Fruit fly (Drosophila melanogaster) whole organism, embryonic: ENCODE results near the gene CG14817.

Source experiments
- Atf6 ChIP-seq: fragments of 200-800 bp; sonication (Bioruptor generic); IDR thresholded peaks from 2 replicates; pipeline ENCODE4 v1.3.6; 2022; ENCODE audit warnings: missing biosample characterization, missing genetic modification characterization
- CG10321 ChIP-seq: fragments of 200-800 bp; sonication (Bioruptor generic); IDR thresholded peaks from 2 replicates; pipeline ENCODE4 v1.3.6; 2022; ENCODE audit warnings: missing biosample characterization, missing genetic modification characterization
- CG12236 ChIP-seq: fragments of 200-800 bp; sonication (Bioruptor generic); optimal IDR thresholded peaks from 2 replicates; lab custom pipeline; 2016; ENCODE audit warnings: missing biosample characterization, missing genetic modification characterization
- CG12769 ChIP-seq: fragments of 200-800 bp; sonication (Bioruptor generic); optimal IDR thresholded peaks from 2 replicates; lab custom pipeline; 2019; ENCODE audit warnings: missing biosample characterization, mild to moderate bottlenecking, missing genetic modification characterization, moderate library complexity
- CG13296 ChIP-seq: fragments of 200-800 bp; sonication (Bioruptor generic); optimal IDR thresholded peaks from 3 replicates; lab custom pipeline; 2018; ENCODE audit warnings: missing biosample characterization, mild to moderate bottlenecking, missing genetic modification characterization
- CG18619 ChIP-seq: fragments of 200-800 bp; sonication (Bioruptor generic); optimal IDR thresholded peaks from 3 replicates; lab custom pipeline; 2017; ENCODE audit warnings: missing biosample characterization, mild to moderate bottlenecking, missing genetic modification characterization
- CG2116 ChIP-seq: fragments of 200-800 bp; sonication (Bioruptor generic); optimal IDR thresholded peaks from 3 replicates; lab custom pipeline; 2018; ENCODE audit warnings: missing biosample characterization, mild to moderate bottlenecking, missing genetic modification characterization
- CG34224 ChIP-seq: fragments of 200-800 bp; sonication (Bioruptor generic); IDR thresholded peaks from 3 replicates; pipeline ENCODE4 v1.3.6; 2022; ENCODE audit warnings: missing biosample characterization, missing genetic modification characterization; ENCODE audit not compliant: partially characterized antibody
- CG8765 ChIP-seq: fragments of 200-800 bp; sonication (Bioruptor generic); IDR thresholded peaks from 2 replicates; pipeline ENCODE4 v1.3.6; 2022; ENCODE audit warnings: missing biosample characterization, missing genetic modification characterization
- Dfd ChIP-seq, 2 experiments: fragments of >200 bp; optimal IDR thresholded peaks; 2 replicates each; lab custom pipeline; 2017; ENCODE audit warnings: missing biosample characterization in 2 of 2, missing genetic modification characterization in 2 of 2
- E2f2 ChIP-seq: fragments of 200-800 bp; sonication (Bioruptor generic); IDR thresholded peaks from 2 replicates; pipeline ENCODE4 v1.3.6; 2022; ENCODE audit warnings: missing biosample characterization, missing genetic modification characterization
- ERR ChIP-seq: fragments of 200-800 bp; sonication (Bioruptor generic); optimal IDR thresholded peaks from 2 replicates; lab custom pipeline; 2016; ENCODE audit warnings: missing biosample characterization, missing genetic modification characterization
- Ets97D ChIP-seq: fragments of 200-800 bp; sonication (Bioruptor generic); optimal IDR thresholded peaks from 3 replicates; lab custom pipeline; 2016; ENCODE audit warnings: missing biosample characterization, missing genetic modification characterization
- Gsc ChIP-seq: fragments of 200-800 bp; sonication (Bioruptor generic); IDR thresholded peaks from 2 replicates; pipeline ENCODE4 v1.3.6; 2022; ENCODE audit warnings: missing biosample characterization, missing genetic modification characterization
- HLH4C ChIP-seq: fragments of 200-800 bp; sonication (Bioruptor generic); IDR thresholded peaks from 3 replicates; pipeline ENCODE4 v1.3.6; 2022; ENCODE audit warnings: missing biosample characterization, missing genetic modification characterization; ENCODE audit not compliant: partially characterized antibody
- Hr3 ChIP-seq: fragments of 200-800 bp; sonication (Bioruptor generic); optimal IDR thresholded peaks from 3 replicates; lab custom pipeline; 2016; ENCODE audit warnings: missing biosample characterization, missing genetic modification characterization
- Lhr ChIP-seq: fragments of 200-800 bp; sonication (Bioruptor generic); optimal IDR thresholded peaks from 3 replicates; lab custom pipeline; 2017; ENCODE audit warnings: mild to moderate bottlenecking, missing biosample characterization, missing genetic modification reagents, missing genetic modification characterization
- Med ChIP-seq: fragments of 200-800 bp; sonication (Bioruptor generic); peaks from one replicate; lab custom pipeline; 2016; ENCODE audit warnings: missing biosample characterization, missing genetic modification characterization, mild to moderate bottlenecking, inconsistent platforms, moderate library complexity
- Myb ChIP-seq: fragments of 200-800 bp; sonication (Bioruptor generic); optimal IDR thresholded peaks from 2 replicates; lab custom pipeline; 2016; ENCODE audit warnings: missing biosample characterization, missing genetic modification characterization
- Oli ChIP-seq: fragments of 200-800 bp; sonication (Bioruptor generic); optimal IDR thresholded peaks from 2 replicates; lab custom pipeline; 2018; ENCODE audit warnings: missing biosample characterization, mild to moderate bottlenecking, missing genetic modification characterization, moderate library complexity
- Sin3A ChIP-seq: fragments of >200 bp; optimal IDR thresholded peaks from 2 replicates; lab custom pipeline; 2018
- Spps ChIP-seq: fragments of 200-800 bp; sonication (Bioruptor generic); optimal IDR thresholded peaks from 2 replicates; lab custom pipeline; 2018; ENCODE audit warnings: missing biosample characterization, mild to moderate bottlenecking, missing genetic modification characterization
- Sry-δ ChIP-seq: fragments of 200-800 bp; sonication (Bioruptor generic); optimal IDR thresholded peaks from 2 replicates; lab custom pipeline; 2016; ENCODE audit warnings: missing biosample characterization, missing genetic modification characterization
- Vsx1 ChIP-seq: fragments of 200-800 bp; sonication (Bioruptor generic); optimal IDR thresholded peaks from 2 replicates; lab custom pipeline; 2017; ENCODE audit warnings: missing biosample characterization, mild to moderate bottlenecking, missing genetic modification characterization, missing genetic modification reagents
- ase ChIP-seq: fragments of 200-800 bp; sonication (Bioruptor generic); IDR thresholded peaks from 3 replicates; pipeline ENCODE4 v1.3.6; 2022; ENCODE audit warnings: missing biosample characterization, missing genetic modification characterization
- ash1 ChIP-seq: fragments of 200-800 bp; sonication (Bioruptor generic); optimal IDR thresholded peaks from 2 replicates; lab custom pipeline; 2018; ENCODE audit warnings: missing biosample characterization, mild to moderate bottlenecking, missing genetic modification characterization
- bowl ChIP-seq: fragments of 200-800 bp; sonication (Bioruptor generic); IDR thresholded peaks from 2 replicates; pipeline ENCODE4 v1.3.6; 2022; ENCODE audit warnings: missing biosample characterization, missing genetic modification characterization
- cato ChIP-seq: fragments of 200-800 bp; sonication (Bioruptor generic); optimal IDR thresholded peaks from 2 replicates; lab custom pipeline; 2016; ENCODE audit warnings: missing biosample characterization, missing genetic modification characterization, borderline replicate concordance
- croc ChIP-seq: fragments of 200-800 bp; sonication (Bioruptor generic); conservative IDR thresholded peaks from 3 replicates; pipeline ENCODE4 v1.3.6; 2022; ENCODE audit warnings: missing biosample characterization, missing genetic modification characterization
- dm ChIP-seq: fragments of 200-800 bp; sonication (Bioruptor generic); optimal IDR thresholded peaks from 3 replicates; lab custom pipeline; 2016; ENCODE audit warnings: missing biosample characterization, missing genetic modification characterization
- en ChIP-seq: fragments of 200-800 bp; sonication (Bioruptor generic); optimal IDR thresholded peaks from 2 replicates; lab custom pipeline; 2016; ENCODE audit warnings: missing biosample characterization, missing genetic modification characterization
- gcm2 ChIP-seq: fragments of 200-800 bp; sonication (Bioruptor generic); optimal IDR thresholded peaks from 2 replicates; lab custom pipeline; 2016; ENCODE audit warnings: missing biosample characterization, missing genetic modification characterization
- kni ChIP-seq: fragments of 200-800 bp; sonication (Bioruptor generic); optimal IDR thresholded peaks from 3 replicates; lab custom pipeline; 2017; ENCODE audit warnings: mild to moderate bottlenecking, missing biosample characterization, missing genetic modification reagents, missing genetic modification characterization
- lbe ChIP-seq: fragments of 200-800 bp; sonication (Bioruptor generic); optimal IDR thresholded peaks from 2 replicates; lab custom pipeline; 2016; ENCODE audit warnings: missing biosample characterization, mild to moderate bottlenecking, missing genetic modification characterization
- lilli ChIP-seq: fragments of 200-800 bp; sonication (Bioruptor generic); optimal IDR thresholded peaks from 3 replicates; lab custom pipeline; 2016; ENCODE audit warnings: missing biosample characterization, missing genetic modification characterization
- lmd ChIP-seq: fragments of 200-800 bp; sonication (Bioruptor generic); IDR thresholded peaks from 2 replicates; pipeline ENCODE4 v1.3.6; 2022; ENCODE audit warnings: missing biosample characterization, missing genetic modification characterization
- lov ChIP-seq, 2 experiments: fragments of 200-800 bp in 1 of 2; fragments of >200 bp in 1 of 2; sonication (Bioruptor generic) in 1 of 2; IDR thresholded peaks in 1 of 2; optimal IDR thresholded peaks in 1 of 2; 2 replicates in 1 of 2; 3 replicates in 1 of 2; pipeline versions ENCODE4 v1.3.6 to Lab custom; 2017 to 2022; ENCODE audit warnings: missing biosample characterization in 1 of 2, missing genetic modification characterization in 1 of 2
- pfk ChIP-seq: fragments of 200-800 bp; sonication (Bioruptor generic); optimal IDR thresholded peaks from 2 replicates; lab custom pipeline; 2018; ENCODE audit warnings: missing biosample characterization, mild to moderate bottlenecking, missing genetic modification characterization, moderate library complexity
- psq ChIP-seq: fragments of 200-800 bp; sonication (Bioruptor generic); optimal IDR thresholded peaks from 2 replicates; lab custom pipeline; 2017; ENCODE audit warnings: missing biosample characterization, missing genetic modification characterization
- rib ChIP-seq: fragments of 200-800 bp; sonication (Bioruptor generic); IDR thresholded peaks from 2 replicates; pipeline ENCODE4 v1.3.6; 2022; ENCODE audit warnings: missing biosample characterization, missing genetic modification characterization
- seq ChIP-seq: fragments of 200-800 bp; sonication (Bioruptor generic); IDR thresholded peaks from 2 replicates; pipeline ENCODE4 v1.3.6; 2022; ENCODE audit warnings: missing biosample characterization, missing genetic modification characterization
- slp2 ChIP-seq: fragments of 200-800 bp; sonication (Bioruptor generic); optimal IDR thresholded peaks from 2 replicates; lab custom pipeline; 2016; ENCODE audit warnings: missing biosample characterization, missing genetic modification characterization
- ssp ChIP-seq: fragments of 200-800 bp; sonication (Bioruptor generic); IDR thresholded peaks from 2 replicates; pipeline ENCODE4 v1.3.6; 2022; ENCODE audit warnings: missing biosample characterization, missing genetic modification characterization
- stc ChIP-seq: fragments of 200-800 bp; sonication (Bioruptor generic); IDR thresholded peaks from 2 replicates; pipeline ENCODE4 v1.3.6; 2022; ENCODE audit warnings: missing biosample characterization, missing genetic modification characterization
- tap ChIP-seq: fragments of 200-800 bp; optimal IDR thresholded peaks from 3 replicates; lab custom pipeline; 2019; ENCODE audit warnings: missing biosample characterization, mild to moderate bottlenecking, missing genetic modification characterization, moderate library complexity
- tll ChIP-seq, 2 experiments: fragments of 200-800 bp in 1 of 2; fragments of >200 bp in 1 of 2; sonication (Bioruptor generic) in 1 of 2; optimal IDR thresholded peaks; 2 replicates each; lab custom pipeline; 2017 to 2019; ENCODE audit warnings: missing biosample characterization in 2 of 2, missing genetic modification characterization in 2 of 2, mild to moderate bottlenecking in 1 of 2, moderate library complexity in 1 of 2
- trem ChIP-seq: fragments of 200-800 bp; optimal IDR thresholded peaks from 3 replicates; lab custom pipeline; 2019; ENCODE audit warnings: missing biosample characterization, mild to moderate bottlenecking, missing genetic modification characterization, moderate library complexity
- zen ChIP-seq: fragments of 200-800 bp; sonication (Bioruptor generic); optimal IDR thresholded peaks from 3 replicates; lab custom pipeline; 2018; ENCODE audit warnings: missing biosample characterization, mild to moderate bottlenecking, missing genetic modification characterization, moderate library complexity
- zf30C ChIP-seq: fragments of 200-800 bp; sonication (Bioruptor generic); optimal IDR thresholded peaks from 3 replicates; lab custom pipeline; 2018; ENCODE audit warnings: missing biosample characterization, mild to moderate bottlenecking, missing genetic modification characterization

CG14817 gene

dm6 chrX:1830396-1831218 is 46.5 kb downstream of the CG14817 start (continued):
- TF ChIP-seq seq (GFP tag; lab: Robert Waterston, UW) (peak; percentile 94), Sry-δ (GFP tag; lab: Kevin White, UChicago) (peak; percentile 61), CG8765 (GFP tag; lab: Robert Waterston, UW) (peak; percentile 87), Atf6 (GFP tag; lab: Robert Waterston, UW) (peak; percentile 94), ase (peak; percentile 97), E2f2 (peak; percentile 82), lov (optimal IDR thresholded peaks at IDR 0.05; lab: Kevin White, UChicago) (no peak), lov (GFP tag; IDR thresholded peaks at IDR 0.05; lab: Robert Waterston, UW) (peak; percentile 95), zen (peak; percentile 82), zf30C (GFP tag; lab: Kevin White, UChicago) (peak; percentile 88), lilli (GFP tag; lab: Kevin White, UChicago) (peak; percentile 97), Sin3A (lab: Kevin White, UChicago) (no peak), dm (GFP tag; lab: Kevin White, UChicago) (peak; percentile 97), lbe (peak; percentile 96), HLH4C (peak; percentile 21; the same call in 1 of the 3 replicates), slp2 (GFP tag; lab: Kevin White, UChicago) (peak; percentile 86), CG13296 (GFP tag; lab: Kevin White, UChicago) (peak; percentile 95), ssp (peak; percentile 88), Myb (GFP tag; lab: Kevin White, UChicago) (peak; percentile 85), rib (GFP tag; lab: Robert Waterston, UW) (peak; percentile 96), CG12236 (peak; percentile 82), trem (tag; lab: Kevin White, UChicago) (peak; percentile 89), stc (GFP tag; lab: Robert Waterston, UW) (peak; percentile 97), en (GFP tag; lab: Kevin White, UChicago) (peak; percentile 90), CG10321 (GFP tag; lab: Robert Waterston, UW) (peak; percentile 76), ash1 (GFP tag; lab: Kevin White, UChicago) (peak; percentile 64), CG34224 (GFP tag; lab: Robert Waterston, UW) (no peak), lmd (GFP tag; lab: Robert Waterston, UW) (peak; percentile 97), cato (peak; percentile 88), psq (GFP tag; lab: Kevin White, UChicago) (peak; percentile 79), tll (GFP tag; optimal IDR thresholded peaks at IDR 0.05; lab: Kevin White, UChicago) (no peak), Spps (tag; lab: Kevin White, UChicago) (peak; percentile 68), Hr3 (GFP tag; lab: Kevin White, UChicago) (peak; percentile 95), Med (GFP tag; lab: Kevin White, UChicago) (peak; percentile 99), Vsx1 (GFP tag; lab: Kevin White, UChicago) (peak; percentile 90), pfk (GFP tag; lab: Kevin White, UChicago) (peak; percentile 37), Dfd (GFP tag; optimal IDR thresholded peaks at IDR 0.05; lab: Kevin White, UChicago) (no peak), croc (GFP tag; lab: Robert Waterston, UW) (peak; percentile 90), gcm2 (GFP tag; lab: Kevin White, UChicago) (peak; percentile 95), Oli (tag; lab: Kevin White, UChicago) (peak; percentile 97), CG2116 (peak; percentile 75), Ets97D (GFP tag; lab: Kevin White, UChicago) (peak; percentile 82), CG18619 (GFP tag; lab: Kevin White, UChicago) (peak; percentile 94), kni (GFP tag; lab: Kevin White, UChicago) (peak; percentile 82), bowl (peak; percentile 95), CG12769 (tag; lab: Kevin White, UChicago) (peak; percentile 99), Gsc (GFP tag; lab: Robert Waterston, UW) (peak; percentile 89), tap (tag; lab: Kevin White, UChicago) (peak; percentile 96), Lhr (peak; percentile 82), ERR (peak; percentile 88)
